Fruit fly (Drosophila melanogaster): ENCODE measurements around the gene Ddc.

dm6 chr2L:19111729-19112128 is 8.4 kb downstream of the Ddc start:
- no peak for TF ChIP-seq psq (optimal IDR thresholded peaks at IDR 0.05)
- TF ChIP-seq EcR (GFP tag; optimal IDR thresholded peaks at IDR 0.05), result no peak
- no peak for TF ChIP-seq pan (optimal IDR thresholded peaks at IDR 0.05)

Data from whole organism.